Worm (Caenorhabditis elegans) whole organism, L4 larva: ENCODE data around the gene ver-1.
A peak's percentile ranks its signal among the peaks of the same experiment; 100 is the strongest.

Experiments
- F10B5.3 ChIP-seq: sonication (generic microtip); optimal IDR thresholded peaks from 2 replicates; lab custom pipeline; 2016; ENCODE audit warnings: mild to moderate bottlenecking, missing genetic modification characterization, missing compliant biosample characterization
- F26F4.8 ChIP-seq: fragments of 200-800 bp; sonication (Bioruptor generic); conservative IDR thresholded peaks from 2 replicates; pipeline ENCODE4 v1.3.6; 2022; ENCODE audit warnings: missing genetic modification characterization, missing compliant biosample characterization
- F37D6.2 ChIP-seq: sonication (generic microtip); optimal IDR thresholded peaks from 2 replicates; lab custom pipeline; 2016; ENCODE audit warnings: mild to moderate bottlenecking, missing genetic modification characterization, missing compliant biosample characterization
- F49E8.2 ChIP-seq: sonication (generic microtip); optimal IDR thresholded peaks from 2 replicates; lab custom pipeline; 2016; ENCODE audit warnings: missing compliant biosample characterization, mild to moderate bottlenecking, missing genetic modification characterization, borderline replicate concordance
- R02D3.7 ChIP-seq: fragments of 150-350 bp; sonication (generic microtip); optimal IDR thresholded peaks from 3 replicates; lab custom pipeline; 2014; ENCODE audit warnings: missing biosample characterization, missing genetic modification characterization
- T20F7.1 ChIP-seq: fragments of 200-800 bp; sonication (Bioruptor generic); optimal IDR thresholded peaks from 2 replicates; lab custom pipeline; 2018; ENCODE audit warnings: mild to moderate bottlenecking, missing genetic modification characterization, missing compliant biosample characterization
- T26A8.4 ChIP-seq: fragments of 200-800 bp; sonication (Bioruptor generic); IDR thresholded peaks from 2 replicates; pipeline ENCODE4 v1.3.6; 2022; ENCODE audit warnings: missing genetic modification characterization, missing compliant biosample characterization
- Y105C5A.15 ChIP-seq: fragments of 200-800 bp; sonication (Bioruptor generic); IDR thresholded peaks from 2 replicates; pipeline ENCODE4 v1.3.6; 2022; ENCODE audit warnings: missing genetic modification characterization, missing compliant biosample characterization
- Y5F2A.4 ChIP-seq: fragments of 200-800 bp; sonication (Bioruptor generic); optimal IDR thresholded peaks from 2 replicates; lab custom pipeline; 2018; ENCODE audit warnings: mild to moderate bottlenecking, missing genetic modification characterization, missing compliant biosample characterization
- Y75B8A.6 ChIP-seq: fragments of 200-800 bp; sonication (Bioruptor generic); IDR thresholded peaks from 2 replicates; pipeline ENCODE4 v1.3.6; 2022; ENCODE audit warnings: missing genetic modification reagents, missing genetic modification characterization, missing compliant biosample characterization
- ama-1 ChIP-seq: fragments of 150-350 bp; optimal IDR thresholded peaks from 2 replicates; lab custom pipeline; 2014; ENCODE audit warnings: inconsistent platforms, mixed read lengths
- ceh-62 ChIP-seq: sonication (generic microtip); optimal IDR thresholded peaks from 2 replicates; lab custom pipeline; 2017; ENCODE audit warnings: missing biosample characterization, missing genetic modification characterization
- ceh-82 ChIP-seq: sonication (generic microtip); optimal IDR thresholded peaks from 2 replicates; lab custom pipeline; 2017; ENCODE audit warnings: missing biosample characterization, missing genetic modification characterization
- daf-12 ChIP-seq: fragments of 150-350 bp; optimal IDR thresholded peaks from 2 replicates; lab custom pipeline; 2014; ENCODE audit warnings: missing biosample characterization, missing genetic modification reagents, missing genetic modification characterization
- dmd-6 ChIP-seq: fragments of 200-800 bp; sonication (Bioruptor generic); IDR thresholded peaks from 2 replicates; pipeline ENCODE4 v1.3.6; 2022; ENCODE audit warnings: missing genetic modification reagents, missing genetic modification characterization, missing compliant biosample characterization
- dmd-9 ChIP-seq: fragments of 200-800 bp; sonication (Bioruptor generic); IDR thresholded peaks from 2 replicates; pipeline ENCODE4 v1.3.6; 2022; ENCODE audit warnings: missing genetic modification reagents, missing genetic modification characterization, missing compliant biosample characterization
- dpl-1 ChIP-seq: fragments of 150-350 bp; optimal IDR thresholded peaks from 2 replicates; lab custom pipeline; 2014; ENCODE audit warnings: missing biosample characterization, missing genetic modification reagents, missing genetic modification characterization
- dve-1 ChIP-seq: sonication (generic microtip); optimal IDR thresholded peaks from 2 replicates; lab custom pipeline; 2017; ENCODE audit warnings: antibody characterized with exemption, mild to moderate bottlenecking, missing genetic modification characterization, missing compliant biosample characterization; ENCODE audit not compliant: insufficient read depth
- egl-27 ChIP-seq: sonication (generic microtip); optimal IDR thresholded peaks from 3 replicates; lab custom pipeline; 2017; ENCODE audit warnings: missing biosample characterization, missing genetic modification reagents, missing genetic modification characterization
- fos-1 ChIP-seq: fragments of 150-350 bp; optimal IDR thresholded peaks from 2 replicates; lab custom pipeline; 2014; ENCODE audit warnings: missing biosample characterization, missing genetic modification characterization
- gei-8 ChIP-seq: fragments of 200-800 bp; sonication (Bioruptor generic); optimal IDR thresholded peaks from 2 replicates; lab custom pipeline; 2018; ENCODE audit warnings: mild to moderate bottlenecking, missing genetic modification characterization, missing compliant biosample characterization
- hif-1 ChIP-seq, 2 experiments: sonication (generic microtip); optimal IDR thresholded peaks; 2 replicates each; lab custom pipeline; 2016 to 2017; ENCODE audit warnings: missing compliant biosample characterization in 2 of 2, missing genetic modification characterization in 2 of 2, missing genetic modification reagents in 2 of 2, missing genotype in 2 of 2, mild to moderate bottlenecking in 1 of 2
- hlh-30 ChIP-seq: sonication (generic microtip); optimal IDR thresholded peaks from 2 replicates; lab custom pipeline; 2017; ENCODE audit warnings: antibody characterized with exemption, mild to moderate bottlenecking, missing genetic modification characterization, missing compliant biosample characterization; ENCODE audit not compliant: insufficient read depth
- jun-1 ChIP-seq: fragments of 150-350 bp; optimal IDR thresholded peaks from 2 replicates; lab custom pipeline; 2014; ENCODE audit warnings: missing biosample characterization, missing genetic modification reagents, missing genetic modification characterization
- lin-1 ChIP-seq: fragments of 200-800 bp; sonication (Bioruptor generic); IDR thresholded peaks from 2 replicates; pipeline ENCODE4 v1.3.6; 2022; ENCODE audit warnings: missing genetic modification reagents, missing genetic modification characterization, missing compliant biosample characterization
- lin-13 ChIP-seq: fragments of 150-350 bp; optimal IDR thresholded peaks from 2 replicates; lab custom pipeline; 2014; ENCODE audit warnings: missing biosample characterization, missing genetic modification reagents, missing genetic modification characterization
- lin-15B ChIP-seq: fragments of 150-350 bp; sonication (generic microtip); optimal IDR thresholded peaks from 3 replicates; lab custom pipeline; 2014; ENCODE audit warnings: missing biosample characterization, missing genetic modification characterization
- lin-29 ChIP-seq: fragments of 200-800 bp; sonication (Bioruptor generic); IDR thresholded peaks from 2 replicates; pipeline ENCODE4 v1.3.6; 2022; ENCODE audit warnings: missing genetic modification reagents, missing genetic modification characterization, missing compliant biosample characterization
- lin-38 ChIP-seq: fragments of 200-800 bp; sonication (Bioruptor generic); IDR thresholded peaks from 2 replicates; pipeline ENCODE4 v1.3.6; 2022; ENCODE audit warnings: missing genetic modification reagents, missing genetic modification characterization, missing compliant biosample characterization
- lin-39 ChIP-seq: fragments of 150-350 bp; optimal IDR thresholded peaks from 2 replicates; lab custom pipeline; 2014; ENCODE audit warnings: missing biosample characterization, missing genetic modification reagents, missing genetic modification characterization
- lir-3 ChIP-seq: sonication (generic microtip); optimal IDR thresholded peaks from 2 replicates; lab custom pipeline; 2016; ENCODE audit warnings: mild to moderate bottlenecking, missing genetic modification characterization, missing compliant biosample characterization
- mdt-29 ChIP-seq: fragments of 200-800 bp; sonication (Bioruptor generic); IDR thresholded peaks from 2 replicates; pipeline ENCODE4 v1.3.6; 2022; ENCODE audit warnings: missing genetic modification reagents, missing genetic modification characterization, missing compliant biosample characterization
- mep-1 ChIP-seq: fragments of 150-350 bp; sonication (generic microtip); optimal IDR thresholded peaks from 3 replicates; lab custom pipeline; 2014; ENCODE audit warnings: missing biosample characterization, missing genetic modification characterization
- mes-2 ChIP-seq: sonication (generic microtip); optimal IDR thresholded peaks from 2 replicates; lab custom pipeline; 2016; ENCODE audit warnings: missing genotype, mild to moderate bottlenecking, missing genetic modification characterization, missing compliant biosample characterization; ENCODE audit not compliant: poor library complexity, severe bottlenecking
- nhr-237 ChIP-seq: sonication (generic microtip); optimal IDR thresholded peaks from 2 replicates; lab custom pipeline; 2017; ENCODE audit warnings: missing biosample characterization, missing genetic modification characterization
- nhr-25 ChIP-seq: sonication (generic microtip); optimal IDR thresholded peaks from 2 replicates; lab custom pipeline; 2017; ENCODE audit warnings: missing genetic modification characterization, mild to moderate bottlenecking, missing compliant biosample characterization, antibody characterized with exemption, moderate library complexity, borderline replicate concordance; ENCODE audit not compliant: insufficient read depth
- nhr-76 ChIP-seq: fragments of 150-350 bp; optimal IDR thresholded peaks from 2 replicates; lab custom pipeline; 2014; ENCODE audit warnings: missing biosample characterization, missing genetic modification characterization
- pha-4 ChIP-seq, 2 experiments: fragments of 150-350 bp in 1 of 2; fragments of 200-800 bp in 1 of 2; sonication (Bioruptor generic) in 1 of 2; IDR thresholded peaks in 1 of 2; optimal IDR thresholded peaks in 1 of 2; 2 replicates each; pipeline versions ENCODE4 v1.3.6 to Lab custom; 2014 to 2022; ENCODE audit warnings: missing genetic modification characterization in 2 of 2, missing genetic modification reagents in 2 of 2, missing biosample characterization in 1 of 2, missing compliant biosample characterization in 1 of 2
- php-3 ChIP-seq: fragments of 200-800 bp; sonication (Bioruptor generic); IDR thresholded peaks from 2 replicates; pipeline ENCODE4 v1.3.6; 2022; ENCODE audit warnings: missing genetic modification reagents, missing genetic modification characterization, missing compliant biosample characterization
- pqm-1 ChIP-seq: sonication (generic microtip); optimal IDR thresholded peaks from 2 replicates; lab custom pipeline; 2017; ENCODE audit warnings: missing biosample characterization, missing genetic modification characterization
- rbr-2 ChIP-seq: sonication (generic microtip); optimal IDR thresholded peaks from 2 replicates; lab custom pipeline; 2016; ENCODE audit warnings: missing genotype, missing genetic modification characterization, missing compliant biosample characterization
- saeg-2 ChIP-seq: fragments of 200-800 bp; sonication (Bioruptor generic); IDR thresholded peaks from 2 replicates; pipeline ENCODE4 v1.3.6; 2022; ENCODE audit warnings: missing genetic modification reagents, missing genetic modification characterization, missing compliant biosample characterization
- set-16 ChIP-seq: fragments of 200-800 bp; sonication (Bioruptor generic); IDR thresholded peaks from 2 replicates; pipeline ENCODE4 v1.3.6; 2022; ENCODE audit warnings: missing genetic modification reagents, missing genetic modification characterization, missing compliant biosample characterization
- skn-1 ChIP-seq: fragments of 150-350 bp; optimal IDR thresholded peaks from 2 replicates; lab custom pipeline; 2014; ENCODE audit warnings: missing biosample characterization, missing genetic modification characterization
- snpc-4 ChIP-seq: fragments of 150-350 bp; optimal IDR thresholded peaks from 2 replicates; lab custom pipeline; 2014; ENCODE audit warnings: missing biosample characterization, missing genetic modification characterization
- spr-1 ChIP-seq: sonication (generic microtip); optimal IDR thresholded peaks from 2 replicates; lab custom pipeline; 2016; ENCODE audit warnings: mild to moderate bottlenecking, missing genetic modification characterization, missing compliant biosample characterization
- tag-97 ChIP-seq: fragments of 200-800 bp; sonication (Bioruptor generic); IDR thresholded peaks from 2 replicates; pipeline ENCODE4 v1.3.6; 2022; ENCODE audit warnings: missing genetic modification characterization, missing compliant biosample characterization
- tra-1 ChIP-seq: fragments of 200-800 bp; sonication (Bioruptor generic); IDR thresholded peaks from 2 replicates; pipeline ENCODE4 v1.3.6; 2022; ENCODE audit warnings: missing genetic modification reagents, missing genetic modification characterization, missing compliant biosample characterization
- unc-130 ChIP-seq: sonication (generic microtip); optimal IDR thresholded peaks from 2 replicates; lab custom pipeline; 2016; ENCODE audit warnings: missing genetic modification reagents, missing genetic modification characterization, missing compliant biosample characterization
- unc-39 ChIP-seq: sonication (generic microtip); optimal IDR thresholded peaks from 2 replicates; lab custom pipeline; 2017; ENCODE audit warnings: missing biosample characterization, missing genetic modification characterization
- zfp-2 ChIP-seq: sonication (generic microtip); optimal IDR thresholded peaks from 2 replicates; lab custom pipeline; 2016; ENCODE audit warnings: mild to moderate bottlenecking, missing genetic modification characterization, missing compliant biosample characterization
- zip-2 ChIP-seq: fragments of 150-350 bp; optimal IDR thresholded peaks from 2 replicates; lab custom pipeline; 2014; ENCODE audit warnings: missing biosample characterization, missing genetic modification characterization

Gene ver-1

DNA sequence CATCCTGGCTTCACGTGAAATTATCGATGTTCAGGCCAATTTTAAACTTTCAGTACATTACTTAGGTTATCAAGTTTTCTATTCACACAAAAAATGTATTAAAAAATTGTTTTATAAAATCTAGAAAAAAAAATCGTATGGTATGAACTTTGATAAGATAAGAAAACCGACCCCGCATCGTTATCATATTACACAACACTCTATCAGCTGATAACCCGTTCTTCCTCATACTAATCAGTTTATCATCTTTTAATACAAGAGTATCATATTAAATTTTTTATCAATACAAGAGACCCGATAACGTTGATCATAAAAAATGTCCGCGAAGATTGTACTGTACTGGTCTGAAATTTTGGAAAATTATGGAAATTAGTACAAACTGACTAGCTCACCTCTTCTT is 2.5 kb upstream of the ver-1 start (continued):
- no peak for TF ChIP-seq R02D3.7 (tag; lab: Kevin White, UChicago)
- no peak for TF ChIP-seq dmd-9 (GFP tag; lab: Robert Waterston, UW)
- TF ChIP-seq ama-1 (lab: Kevin White, UChicago): no peak
- no peak for TF ChIP-seq ceh-62
- TF ChIP-seq dve-1: peak; percentile 95
- no peak for TF ChIP-seq hlh-30 (tag; lab: Kevin White, UChicago)
- no peak for TF ChIP-seq nhr-237 (tag; lab: Kevin White, UChicago)
- TF ChIP-seq lin-1 (GFP tag; lab: Robert Waterston, UW): peak; percentile 96
- TF ChIP-seq spr-1: no peak
- no peak for TF ChIP-seq zfp-2 (tag; lab: Kevin White, UChicago)
- no peak for TF ChIP-seq skn-1 (tag; lab: Kevin White, UChicago)
- no peak for TF ChIP-seq gei-8 (GFP tag; lab: Kevin White, UChicago)
- TF ChIP-seq mdt-29: no peak
- TF ChIP-seq dpl-1: no peak
- no peak for TF ChIP-seq lin-29 (GFP tag; lab: Robert Waterston, UW)
- no peak for TF ChIP-seq unc-39 (tag; lab: Kevin White, UChicago)
- TF ChIP-seq mep-1: no peak
- no peak for TF ChIP-seq daf-12
- TF ChIP-seq F26F4.8 (GFP tag; lab: Robert Waterston, UW): no peak
- peak; percentile 98 for TF ChIP-seq dmd-6
- no peak for TF ChIP-seq fos-1 (tag; lab: Kevin White, UChicago)
- TF ChIP-seq T20F7.1 (GFP tag; lab: Kevin White, UChicago): no peak
- TF ChIP-seq Y5F2A.4 (GFP tag; lab: Kevin White, UChicago): no peak
- TF ChIP-seq tra-1: peak; percentile 91
- no peak for TF ChIP-seq Y105C5A.15 (GFP tag; lab: Robert Waterston, UW)
- no peak for TF ChIP-seq lin-15B
- no peak for TF ChIP-seq egl-27
- peak; percentile 100 for TF ChIP-seq pqm-1 (tag; lab: Kevin White, UChicago)
- no peak for TF ChIP-seq F37D6.2 (tag; lab: Kevin White, UChicago)
- TF ChIP-seq Y75B8A.6 (GFP tag; lab: Robert Waterston, UW): no peak
- TF ChIP-seq saeg-2 (GFP tag; lab: Robert Waterston, UW): no peak
- TF ChIP-seq mes-2 (tag; lab: Kevin White, UChicago): no peak
- no peak for TF ChIP-seq lir-3
- peak; percentile 13 for TF ChIP-seq zip-2 (tag; lab: Kevin White, UChicago)
- no peak for TF ChIP-seq nhr-76 (tag; lab: Kevin White, UChicago)
- no peak for TF ChIP-seq unc-130 (GFP tag; lab: Kevin White, UChicago)
- TF ChIP-seq lin-39 (tag; lab: Kevin White, UChicago): no peak
- 0 out of 2 replicates have a peak, but pooled peaks have one; percentile 19 for TF ChIP-seq T26A8.4
- TF ChIP-seq jun-1 (tag; lab: Kevin White, UChicago): peak; percentile 52
- TF ChIP-seq nhr-25: no peak
- no peak for TF ChIP-seq pha-4 (GFP tag; IDR thresholded peaks at IDR 0.05; lab: Robert Waterston, UW)
- TF ChIP-seq pha-4 (tag; optimal IDR thresholded peaks at IDR 0.05; lab: Kevin White, UChicago): no peak
- no peak for TF ChIP-seq lin-13 (GFP tag; lab: Kevin White, UChicago)
- TF ChIP-seq set-16 (GFP tag; lab: Robert Waterston, UW): no peak
- TF ChIP-seq rbr-2 (tag; lab: Kevin White, UChicago): no peak
- no peak for TF ChIP-seq lin-38 (GFP tag; lab: Robert Waterston, UW)
- no peak for TF ChIP-seq hif-1 (tag; optimal IDR thresholded peaks at IDR 0.05; lab: Kevin White, UChicago)
- no peak for TF ChIP-seq F10B5.3
- no peak for TF ChIP-seq snpc-4
- no peak for TF ChIP-seq F49E8.2
- no peak for TF ChIP-seq tag-97 (GFP tag; lab: Robert Waterston, UW)
- no peak for TF ChIP-seq ceh-82 (tag; lab: Kevin White, UChicago)
- TF ChIP-seq php-3 (GFP tag; lab: Robert Waterston, UW): peak; percentile 94
